2 worm cellular contexts compared by ENCODE assay signal in genomic region chrII:3716961-3717360, ce11.
TF ChIP-seq lines count a peak whose summit lies in the region.

Gene fbxc-52, plus strand, starts transcription at chrII:3717261.

TF ChIP-seq in whole organism, L3 larva, 47 proteins besides CTCF, POLR2A, EP300 and RAD21:
- TF ChIP-seq nhr-25 (tag; optimal IDR thresholded peaks at IDR 0.05; lab: Kevin White, UChicago) (peak; percentile 45), daf-12 (tag; optimal IDR thresholded peaks at IDR 0.05; lab: Kevin White, UChicago) (no peak)
TF ChIP-seq in whole organism, L3 larva: peak in this region for 1.

TF ChIP-seq in whole organism, young adult, 124 proteins besides CTCF, POLR2A, EP300 and RAD21:
- 0 out of 2 replicates have a peak, but pooled peaks have one; percentile 11 for TF ChIP-seq nfyb-1 (GFP tag; IDR thresholded peaks at IDR 0.05; lab: Robert Waterston, UW)
- no peak for TF ChIP-seq lin-40 (tag; optimal IDR thresholded peaks at IDR 0.05; lab: Kevin White, UChicago)
TF ChIP-seq in whole organism, young adult: peak in this region for 1.
